Fruit fly (Drosophila melanogaster) whole organism, larva: Measurements from ENCODE around the gene CG5758.

Source experiments
- noc ChIP-seq: fragments of 200-800 bp; sonication (Bioruptor generic); optimal IDR thresholded peaks from 3 replicates; lab custom pipeline; 2019; ENCODE audit warnings: missing biosample characterization, mild to moderate bottlenecking, missing genetic modification characterization, moderate library complexity

CG5758 gene

dm6 chr2L:18136427-18136857 is 16.6 kb downstream of the CG5758 start:
- peak; percentile 87 for TF ChIP-seq noc (tag; lab: Kevin White, UChicago)

- TF ChIP-seq noc (tag; lab: Kevin White, UChicago): peak; percentile 49
Measured at dm6 chr2L:18137591-18138247, 17.9 kb downstream of the CG5758 start, which contains the start of gene kel. Gene kel, minus strand, starts transcription at chr2L:18138083.

- no peak for TF ChIP-seq noc (tag; lab: Kevin White, UChicago)
Measured at dm6 chr2L:18140544-18140943, 20.7 kb downstream of the CG5758 start.

- peak; percentile 78 for TF ChIP-seq noc (tag; lab: Kevin White, UChicago)
Measured at dm6 chr2L:18141471-18142345, 21.9 kb downstream of the CG5758 start.

dm6 chr2L:18143176-18143575 is 23.4 kb downstream of the CG5758 start:
- no peak for TF ChIP-seq noc (tag; lab: Kevin White, UChicago)

- no peak for TF ChIP-seq noc (tag; lab: Kevin White, UChicago)
Measured at dm6 chr2L:18144268-18144834, 24.6 kb downstream of the CG5758 start.

dm6 chr2L:18145253-18145652 is 25.5 kb downstream of the CG5758 start:
- TF ChIP-seq noc (tag; lab: Kevin White, UChicago): peak; percentile 70

dm6 chr2L:18145826-18146225 is 26.0 kb downstream of the CG5758 start:
- no peak for TF ChIP-seq noc (tag; lab: Kevin White, UChicago)

dm6 chr2L:18146618-18147099 is 26.9 kb downstream of the CG5758 start:
- peak; percentile 26 for TF ChIP-seq noc (tag; lab: Kevin White, UChicago)

dm6 chr2L:18147511-18148072 is 27.8 kb downstream of the CG5758 start:
- TF ChIP-seq noc (tag; lab: Kevin White, UChicago): peak; percentile 46

- TF ChIP-seq noc (tag; lab: Kevin White, UChicago): peak; percentile 72
Measured at dm6 chr2L:18148552-18149219, 28.9 kb downstream of the CG5758 start.

dm6 chr2L:18149903-18150302 is 30.1 kb downstream of the CG5758 start:
- no peak for TF ChIP-seq noc (tag; lab: Kevin White, UChicago)

dm6 chr2L:18150393-18151133 is 30.8 kb downstream of the CG5758 start:
- no peak for TF ChIP-seq noc (tag; lab: Kevin White, UChicago)

dm6 chr2L:18151134-18151825 is 31.5 kb downstream of the CG5758 start:
- TF ChIP-seq noc (tag; lab: Kevin White, UChicago): no peak
